Fruit fly (Drosophila melanogaster): Measurements from ENCODE around the gene Anp.

DNA sequence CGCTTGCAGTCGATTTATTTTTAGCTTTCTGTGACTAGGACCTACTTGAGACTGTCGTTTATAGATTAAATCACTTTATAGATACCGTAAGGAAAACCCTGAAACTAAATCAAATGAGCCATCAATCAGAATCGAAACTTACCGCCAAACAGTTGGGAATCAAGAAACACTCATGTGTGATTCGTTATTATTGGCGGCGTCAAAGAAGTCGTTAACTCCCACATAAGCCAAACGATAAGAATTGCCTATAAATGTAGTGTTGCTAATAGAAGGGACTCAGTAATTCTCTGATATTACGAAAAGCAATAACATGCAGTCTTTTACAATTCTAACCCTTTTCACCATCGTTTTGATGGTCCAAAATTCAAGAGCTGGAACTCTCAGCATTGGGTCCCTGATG lies 43.1 kb downstream of the Anp start, which contains the start of gene CG18404:
- TF ChIP-seq Sin3A (optimal IDR thresholded peaks at IDR 0.05): no peak
- TF ChIP-seq ttk (optimal IDR thresholded peaks at IDR 0.05): no peak

All from Kc167 (cell line).